Worm (Caenorhabditis elegans): Measurements from ENCODE around the gene F26D10.13.
"Not testable (repeated sequence)": the region's sequence is repeated elsewhere in the genome, so short reads cannot be mapped to it uniquely, and the experiment has no call there.

Gene F26D10.13

ce11 chrIV:17264714-17265113 is at the start of gene F26D10.13:
TSS of gene F26D10.13 (minus strand) at chrIV:17264814.
- TF ChIP-seq nhr-23 (tag; optimal IDR thresholded peaks at IDR 0.05) = no peak
- no peak for TF ChIP-seq gmeb-1 (tag; optimal IDR thresholded peaks at IDR 0.05)
- TF ChIP-seq mbf-1 (tag; optimal IDR thresholded peaks at IDR 0.05) = no peak
- no peak for TF ChIP-seq sem-4 (tag; optimal IDR thresholded peaks at IDR 0.05)
- TF ChIP-seq F13H6.1 (tag; optimal IDR thresholded peaks at IDR 0.05) = no peak
- TF ChIP-seq egl-27 (tag; optimal IDR thresholded peaks at IDR 0.05) = no peak
- TF ChIP-seq mab-5 (tag; optimal IDR thresholded peaks at IDR 0.05) = no peak
- TF ChIP-seq unc-39 (tag; optimal IDR thresholded peaks at IDR 0.05) = no peak
- no peak for TF ChIP-seq alr-1 (tag; optimal IDR thresholded peaks at IDR 0.05)
- no peak for TF ChIP-seq nhr-129 (tag; optimal IDR thresholded peaks at IDR 0.05)
- TF ChIP-seq mdl-1 (tag; optimal IDR thresholded peaks at IDR 0.05) = no peak
- no peak for TF ChIP-seq ceh-16 (tag; optimal IDR thresholded peaks at IDR 0.05)
- no peak for TF ChIP-seq nhr-6 (tag; optimal IDR thresholded peaks at IDR 0.05)
- no peak for TF ChIP-seq fos-1 (tag; optimal IDR thresholded peaks at IDR 0.05)
- TF ChIP-seq zag-1 (tag; optimal IDR thresholded peaks at IDR 0.05) = no peak
- no peak for TF ChIP-seq lsy-2 (tag; optimal IDR thresholded peaks at IDR 0.05)
- no peak for TF ChIP-seq nhr-12 (tag; optimal IDR thresholded peaks at IDR 0.05)
- no peak for TF ChIP-seq ceh-82 (tag; optimal IDR thresholded peaks at IDR 0.05)
- no peak for TF ChIP-seq nhr-21 (tag; optimal IDR thresholded peaks at IDR 0.05)
- no peak for TF ChIP-seq nhr-77 (tag; optimal IDR thresholded peaks at IDR 0.05)

ce11 chrIV:17311842-17312241 is 47.2 kb upstream of the F26D10.13 start, which contains the start of gene snf-9:
TSS of gene snf-9 (plus strand) at chrIV:17312142.
- TF ChIP-seq ceh-16 (tag; optimal IDR thresholded peaks at IDR 0.05) (no peak), mbf-1 (tag; optimal IDR thresholded peaks at IDR 0.05) (no peak)

ce11 chrIV:17308211-17308610 is 43.6 kb upstream of the F26D10.13 start, which contains the start of gene T28F3.9:
TSS of gene T28F3.9 (plus strand) at chrIV:17308511.
- TF ChIP-seq gmeb-1 (tag; optimal IDR thresholded peaks at IDR 0.05) = no peak
- no peak for TF ChIP-seq R02D3.7 (tag; optimal IDR thresholded peaks at IDR 0.05)
- TF ChIP-seq nhr-21 (tag; optimal IDR thresholded peaks at IDR 0.05) = no peak
- no peak for TF ChIP-seq dmd-4 (tag; optimal IDR thresholded peaks at IDR 0.05)
- TF ChIP-seq lin-39 (tag; optimal IDR thresholded peaks at IDR 0.05) = no peak
- no peak for TF ChIP-seq Y55F3AM.14 (GFP tag; optimal IDR thresholded peaks at IDR 0.05)
- TF ChIP-seq F13H6.1 (tag; optimal IDR thresholded peaks at IDR 0.05) = no peak
- no peak for TF ChIP-seq lin-11 (tag; optimal IDR thresholded peaks at IDR 0.05)
- TF ChIP-seq elt-1 (tag; optimal IDR thresholded peaks at IDR 0.05) = no peak
- TF ChIP-seq ceh-82 (tag; optimal IDR thresholded peaks at IDR 0.05) = no peak
- TF ChIP-seq unc-55 (GFP tag; optimal IDR thresholded peaks at IDR 0.05) = no peak
- no peak for TF ChIP-seq ztf-1 (GFP tag; conservative IDR thresholded peaks at IDR 0.05)
- TF ChIP-seq egl-27 (tag; optimal IDR thresholded peaks at IDR 0.05) = no peak
- no peak for TF ChIP-seq alr-1 (tag; optimal IDR thresholded peaks at IDR 0.05)
- no peak for TF ChIP-seq mdl-1 (tag; optimal IDR thresholded peaks at IDR 0.05)
- TF ChIP-seq nhr-25 (tag; optimal IDR thresholded peaks at IDR 0.05) = no peak
- no peak for TF ChIP-seq nhr-11 (tag; optimal IDR thresholded peaks at IDR 0.05)
- TF ChIP-seq peb-1 (tag; optimal IDR thresholded peaks at IDR 0.05) = no peak

ce11 chrIV:17307223-17307622 is 42.6 kb upstream of the F26D10.13 start, which contains the start of gene T28F3.8:
TSS of gene T28F3.8 (minus strand) at chrIV:17307323.
- not testable (repeated sequence) for TF ChIP-seq lin-39, zag-1, nhr-25 (tag; optimal IDR thresholded peaks at IDR 0.05)

DNA sequence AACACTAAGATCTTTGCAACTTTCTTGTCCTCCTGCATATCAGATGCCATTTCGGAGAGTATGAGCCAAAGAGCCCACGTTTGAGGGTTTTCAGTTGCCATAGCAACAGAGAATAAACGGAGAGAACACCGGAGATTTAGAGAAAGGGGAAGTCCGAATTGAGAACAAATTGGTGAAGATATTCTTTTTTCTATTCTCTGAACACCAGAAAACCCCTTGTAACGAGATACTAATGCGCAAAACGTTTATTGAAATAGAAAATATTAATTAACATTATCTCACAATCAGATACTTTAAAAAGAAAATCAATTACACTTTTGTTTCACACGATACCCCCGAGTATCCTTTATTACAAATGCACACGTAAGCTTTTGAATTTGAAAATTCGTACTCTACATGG is 37.3 kb upstream of the F26D10.13 start, which contains the start of gene ifta-2:
Gene ifta-2, minus strand, starts transcription at position 101 of the 400 bp plus-strand sequence.
- TF ChIP-seq unc-62 (GFP tag; optimal IDR thresholded peaks at IDR 0.05) (no peak), ceh-82 (tag; optimal IDR thresholded peaks at IDR 0.05) (no peak), fos-1 (tag; optimal IDR thresholded peaks at IDR 0.05) (no peak), ztf-11 (tag; optimal IDR thresholded peaks at IDR 0.05) (no peak), mab-5 (tag; optimal IDR thresholded peaks at IDR 0.05) (no peak), C34F6.9 (tag; optimal IDR thresholded peaks at IDR 0.05) (no peak), snpc-4 (tag; optimal IDR thresholded peaks at IDR 0.05) (no peak), lin-13 (GFP tag; optimal IDR thresholded peaks at IDR 0.05) (no peak), nhr-237 (tag; optimal IDR thresholded peaks at IDR 0.05) (no peak), nhr-129 (tag; optimal IDR thresholded peaks at IDR 0.05) (no peak), ZK546.5 (tag; optimal IDR thresholded peaks at IDR 0.05) (no peak), lsy-2 (tag; optimal IDR thresholded peaks at IDR 0.05) (no peak), nhr-6 (tag; optimal IDR thresholded peaks at IDR 0.05) (no peak)
